Worm (Caenorhabditis elegans): ENCODE measurements around the gene ceph-41.

Gene ceph-41

ce11 chrIV:8133536-8133935 lies 6.5 kb downstream of the ceph-41 start, which contains the start of gene sph-1 (continued):
- peak in 1 of 2 experiments; percentile 13 for TF ChIP-seq mdl-1 (tag; optimal IDR thresholded peaks at IDR 0.05)
- no peak for TF ChIP-seq Y116A8C.19 (tag; optimal IDR thresholded peaks at IDR 0.05; ENCODE audit: borderline replicate concordance)

- TF ChIP-seq nhr-20 (tag; optimal IDR thresholded peaks at IDR 0.05) (peak; percentile 52), lin-35 (GFP tag; optimal IDR thresholded peaks at IDR 0.05) (peak; percentile 69 to 77), C34B4.2 (tag; optimal IDR thresholded peaks at IDR 0.05) (no peak), fos-1 (tag; optimal IDR thresholded peaks at IDR 0.05) (no peak), nhr-19 (GFP tag; conservative IDR thresholded peaks at IDR 0.05) (no peak), nhr-90 (tag; optimal IDR thresholded peaks at IDR 0.05; ENCODE audit: poor library complexity) (no peak), efl-1 (optimal IDR thresholded peaks at IDR 0.05) (peak; percentile 48 to 71), efl-1 (GFP tag; optimal IDR thresholded peaks at IDR 0.05 in 1 of 2) (peak in 1 of 2 experiments; percentile 61), nhr-237 (tag; optimal IDR thresholded peaks at IDR 0.05) (no peak), nhr-47 (tag; optimal IDR thresholded peaks at IDR 0.05) (peak; percentile 43), sox-4 (tag; optimal IDR thresholded peaks at IDR 0.05) (no peak), blmp-1 (tag; optimal IDR thresholded peaks at IDR 0.05) (peak; percentile 36), pag-3 (tag; optimal IDR thresholded peaks at IDR 0.05; ENCODE audit: borderline replicate concordance, insufficient read depth) (no peak), sup-37 (GFP tag; optimal IDR thresholded peaks at IDR 0.05) (no peak), unc-30 (tag; optimal IDR thresholded peaks at IDR 0.05) (no peak), nhr-85 (tag) (peak; percentile 50), nhr-76 (tag; optimal IDR thresholded peaks at IDR 0.05) (no peak), ztf-4 (tag; optimal IDR thresholded peaks at IDR 0.05) (no peak), Y116A8C.19 (tag; optimal IDR thresholded peaks at IDR 0.05; ENCODE audit: borderline replicate concordance) (no peak), fkh-8 (tag; optimal IDR thresholded peaks at IDR 0.05) (peak; percentile 1), vab-15 (tag; optimal IDR thresholded peaks at IDR 0.05) (no peak), F16B12.6 (tag; optimal IDR thresholded peaks at IDR 0.05) (peak; percentile 24), ceh-8 (GFP tag; optimal IDR thresholded peaks at IDR 0.05) (no peak), mab-9 (GFP tag; IDR thresholded peaks at IDR 0.05) (no peak), nhr-84 (tag; optimal IDR thresholded peaks at IDR 0.05) (no peak), zip-4 (GFP tag; optimal IDR thresholded peaks at IDR 0.05) (no peak), unc-130 (tag; optimal IDR thresholded peaks at IDR 0.05) (peak; percentile 33), mdl-1 (tag; optimal IDR thresholded peaks at IDR 0.05) (peak in 1 of 2 experiments; percentile 73), hlh-4 (tag; optimal IDR thresholded peaks at IDR 0.05) (no peak), rnt-1 (tag; optimal IDR thresholded peaks at IDR 0.05) (peak; percentile 56), pqm-1 (tag; optimal IDR thresholded peaks at IDR 0.05) (no peak), skn-1 (tag; optimal IDR thresholded peaks at IDR 0.05) (peak; percentile 4), unc-62 (GFP tag; optimal IDR thresholded peaks at IDR 0.05) (no peak), tbx-2 (tag; optimal IDR thresholded peaks at IDR 0.05) (peak; percentile 15), fkh-10 (GFP tag; optimal IDR thresholded peaks at IDR 0.05) (no peak), unc-98 (GFP tag; IDR thresholded peaks at IDR 0.05) (no peak), ceh-90 (tag; optimal IDR thresholded peaks at IDR 0.05) (no peak), isw-1 (GFP tag; IDR thresholded peaks at IDR 0.05) (peak; percentile 8; the same call in 1 of the 2 replicates), mep-1 (tag; optimal IDR thresholded peaks at IDR 0.05) (peak; percentile 63), ceh-82 (tag; optimal IDR thresholded peaks at IDR 0.05) (peak in 2 of 3 experiments; percentile 28 to 75), C04F5.9 (tag; optimal IDR thresholded peaks at IDR 0.05) (no peak), elt-2 (tag; optimal IDR thresholded peaks at IDR 0.05) (no peak), lin-39 (tag; optimal IDR thresholded peaks at IDR 0.05) (no peak), nhr-77 (tag; optimal IDR thresholded peaks at IDR 0.05) (peak; percentile 63), fkh-4 (tag; optimal IDR thresholded peaks at IDR 0.05; ENCODE audit: borderline replicate concordance) (no peak), unc-86 (tag; optimal IDR thresholded peaks at IDR 0.05) (no peak), tlp-1 (tag; optimal IDR thresholded peaks at IDR 0.05) (no peak), nhr-71 (tag; optimal IDR thresholded peaks at IDR 0.05) (peak; percentile 60), grh-1 (GFP tag; IDR thresholded peaks at IDR 0.05) (no peak), dpl-1 (GFP tag; optimal IDR thresholded peaks at IDR 0.05) (peak; percentile 25 to 58 (median 46)), irx-1 (tag; optimal IDR thresholded peaks at IDR 0.05) (peak; percentile 34)
These were observed 9.1 kb downstream of the ceph-41 start, which contains the start of the genes isp-1 and islo-1 for ce11 chrIV:8136005-8136512. isp-1 (minus strand) TSS chrIV:8136055. islo-1 (plus strand) TSS chrIV:8136389.

Measured in whole organism, L1 larva.